Fruit fly (Drosophila melanogaster) whole organism, embryonic: Measurements from ENCODE around the gene CG15296.

Experiments used
- Aef1 ChIP-seq: fragments of 200-800 bp; sonication (Bioruptor generic); IDR thresholded peaks from 3 replicates; pipeline ENCODE4 v1.3.6; 2022; ENCODE audit warnings: missing biosample characterization, missing genetic modification characterization
- B-H2 ChIP-seq: fragments of 200-800 bp; sonication (Bioruptor generic); optimal IDR thresholded peaks from 2 replicates; lab custom pipeline; 2018; ENCODE audit warnings: missing biosample characterization, mild to moderate bottlenecking, missing genetic modification characterization
- CG10147 ChIP-seq: fragments of 200-800 bp; sonication (Bioruptor generic); optimal IDR thresholded peaks from 2 replicates; lab custom pipeline; 2019; ENCODE audit warnings: missing biosample characterization, mild to moderate bottlenecking, missing genetic modification characterization, moderate library complexity
- CG10366 ChIP-seq: fragments of 200-800 bp; sonication (Bioruptor generic); IDR thresholded peaks from 2 replicates; pipeline ENCODE4 v1.3.6; 2022; ENCODE audit warnings: missing biosample characterization, missing genetic modification characterization
- CG12071 ChIP-seq: fragments of 200-800 bp; sonication (Bioruptor generic); optimal IDR thresholded peaks from 3 replicates; lab custom pipeline; 2018; ENCODE audit warnings: missing biosample characterization, mild to moderate bottlenecking, missing genetic modification characterization
- CG12769 ChIP-seq: fragments of 200-800 bp; sonication (Bioruptor generic); optimal IDR thresholded peaks from 2 replicates; lab custom pipeline; 2019; ENCODE audit warnings: missing biosample characterization, mild to moderate bottlenecking, missing genetic modification characterization, moderate library complexity
- CG12942 ChIP-seq: fragments of 200-800 bp; sonication (Bioruptor generic); optimal IDR thresholded peaks from 3 replicates; lab custom pipeline; 2016; ENCODE audit warnings: missing biosample characterization, missing genetic modification characterization
- CG13775 ChIP-seq: fragments of 200-800 bp; sonication (Bioruptor generic); optimal IDR thresholded peaks from 3 replicates; lab custom pipeline; 2017; ENCODE audit warnings: missing biosample characterization, mild to moderate bottlenecking, missing genetic modification characterization
- CG18764 ChIP-seq: fragments of 200-800 bp; sonication (Bioruptor generic); optimal IDR thresholded peaks from 3 replicates; lab custom pipeline; 2016; ENCODE audit warnings: missing biosample characterization, missing genetic modification characterization
- CG2199 ChIP-seq: fragments of 200-800 bp; sonication (Bioruptor generic); IDR thresholded peaks from 3 replicates; pipeline ENCODE4 v1.3.6; 2022; ENCODE audit warnings: missing biosample characterization, missing genetic modification characterization
- CG30403 ChIP-seq: fragments of 200-800 bp; sonication (Bioruptor generic); optimal IDR thresholded peaks from 3 replicates; lab custom pipeline; 2016; ENCODE audit warnings: missing biosample characterization, missing genetic modification characterization
- CG32532 ChIP-seq: fragments of 200-800 bp; sonication (Bioruptor generic); IDR thresholded peaks from 2 replicates; pipeline ENCODE4 v1.3.6; 2022; ENCODE audit warnings: missing biosample characterization, missing genetic modification characterization
- CG34224 ChIP-seq: fragments of 200-800 bp; sonication (Bioruptor generic); IDR thresholded peaks from 3 replicates; pipeline ENCODE4 v1.3.6; 2022; ENCODE audit warnings: missing biosample characterization, missing genetic modification characterization; ENCODE audit not compliant: partially characterized antibody
- CG34376 ChIP-seq: fragments of 200-800 bp; sonication (Bioruptor generic); optimal IDR thresholded peaks from 2 replicates; lab custom pipeline; 2018; ENCODE audit warnings: missing biosample characterization, mild to moderate bottlenecking, missing genetic modification characterization
- CG4328 ChIP-seq: fragments of 200-800 bp; sonication (Bioruptor generic); optimal IDR thresholded peaks from 3 replicates; lab custom pipeline; 2017; ENCODE audit warnings: missing biosample characterization, missing genetic modification reagents, missing genetic modification characterization
- CG4360 ChIP-seq: fragments of 200-800 bp; sonication (Bioruptor generic); IDR thresholded peaks from 2 replicates; pipeline ENCODE4 v1.3.6; 2022; ENCODE audit warnings: missing biosample characterization, missing genetic modification characterization
- CG5953 ChIP-seq: fragments of 200-800 bp; sonication (Bioruptor generic); IDR thresholded peaks from 2 replicates; pipeline ENCODE4 v1.3.6; 2022; ENCODE audit warnings: missing biosample characterization, missing genetic modification characterization
- CG6683 ChIP-seq: fragments of 200-800 bp; sonication (Bioruptor generic); optimal IDR thresholded peaks from 2 replicates; lab custom pipeline; 2017; ENCODE audit warnings: missing biosample characterization, mild to moderate bottlenecking, missing genetic modification characterization, missing genetic modification reagents
- CG9437 ChIP-seq: fragments of 200-800 bp; sonication (Bioruptor generic); optimal IDR thresholded peaks from 2 replicates; lab custom pipeline; 2018; ENCODE audit warnings: missing biosample characterization, mild to moderate bottlenecking, missing genetic modification characterization
- CG9932 ChIP-seq: fragments of 200-800 bp; sonication (Bioruptor generic); IDR thresholded peaks from 2 replicates; pipeline ENCODE4 v1.3.6; 2022; ENCODE audit warnings: missing biosample characterization, missing genetic modification characterization
- Camta ChIP-seq: fragments of 200-800 bp; sonication (Bioruptor generic); optimal IDR thresholded peaks from 2 replicates; lab custom pipeline; 2016; ENCODE audit warnings: missing biosample characterization, missing genetic modification characterization
- Dbx ChIP-seq: fragments of 200-800 bp; sonication (Bioruptor generic); IDR thresholded peaks from 3 replicates; pipeline ENCODE4 v1.3.6; 2022; ENCODE audit warnings: missing biosample characterization, missing genetic modification characterization
- Deaf1 ChIP-seq: fragments of 200-800 bp; optimal IDR thresholded peaks from 3 replicates; lab custom pipeline; 2019; ENCODE audit warnings: missing biosample characterization, mild to moderate bottlenecking, missing genetic modification characterization, moderate library complexity
- Drgx ChIP-seq: fragments of 200-800 bp; sonication (Bioruptor generic); IDR thresholded peaks from 2 replicates; pipeline ENCODE4 v1.3.6; 2022; ENCODE audit warnings: missing biosample characterization, missing genetic modification characterization
- E2f1 ChIP-seq: fragments of 200-800 bp; sonication (Bioruptor generic); IDR thresholded peaks from 2 replicates; pipeline ENCODE4 v1.3.6; 2022; ENCODE audit warnings: missing biosample characterization, missing genetic modification characterization
- HHEX ChIP-seq: fragments of 200-800 bp; sonication (Bioruptor generic); optimal IDR thresholded peaks from 3 replicates; lab custom pipeline; 2017; ENCODE audit warnings: missing biosample characterization, mild to moderate bottlenecking, missing genetic modification characterization, missing genetic modification reagents
- Hmr ChIP-seq: fragments of 200-800 bp; sonication (Bioruptor generic); optimal IDR thresholded peaks from 3 replicates; lab custom pipeline; 2017; ENCODE audit warnings: mild to moderate bottlenecking, missing biosample characterization, missing genetic modification reagents, missing genetic modification characterization
- Hsf ChIP-seq: fragments of 200-800 bp; sonication (Bioruptor generic); optimal IDR thresholded peaks from 3 replicates; lab custom pipeline; 2016; ENCODE audit warnings: missing biosample characterization, missing genetic modification characterization
- Optix ChIP-seq: fragments of 200-800 bp; sonication (Bioruptor generic); IDR thresholded peaks from 3 replicates; pipeline ENCODE4 v1.3.6; 2022; ENCODE audit warnings: missing biosample characterization, missing genetic modification characterization
- PHDP ChIP-seq: fragments of 200-800 bp; sonication (Bioruptor generic); optimal IDR thresholded peaks from 3 replicates; lab custom pipeline; 2018; ENCODE audit warnings: missing biosample characterization, mild to moderate bottlenecking, missing genetic modification characterization, moderate library complexity
- Ptx1 ChIP-seq: fragments of 200-800 bp; sonication (Bioruptor generic); IDR thresholded peaks from 2 replicates; pipeline ENCODE4 v1.3.6; 2022; ENCODE audit warnings: missing biosample characterization, missing genetic modification characterization
- Ravus ChIP-seq: fragments of 200-800 bp; sonication (Bioruptor generic); IDR thresholded peaks from 2 replicates; pipeline ENCODE4 v1.3.6; 2022; ENCODE audit warnings: missing biosample characterization, missing genetic modification characterization
- chinmo ChIP-seq: fragments of 200-800 bp; sonication (Bioruptor generic); IDR thresholded peaks from 4 replicates; pipeline ENCODE4 v1.3.6; 2022; ENCODE audit warnings: missing biosample characterization, missing genetic modification characterization; ENCODE audit not compliant: partially characterized antibody
- ci ChIP-seq: fragments of 200-800 bp; sonication (Bioruptor generic); IDR thresholded peaks from 3 replicates; pipeline ENCODE4 v1.3.6; 2022; ENCODE audit warnings: missing biosample characterization, missing genetic modification characterization
- corto ChIP-seq: fragments of 200-800 bp; sonication (Bioruptor generic); optimal IDR thresholded peaks from 2 replicates; lab custom pipeline; 2016; ENCODE audit warnings: missing biosample characterization, mild to moderate bottlenecking, missing genetic modification characterization, moderate library complexity
- eve ChIP-seq, 2 experiments: fragments of >200 bp; optimal IDR thresholded peaks; 2 replicates each; lab custom pipeline; 2017; ENCODE audit warnings: missing biosample characterization in 2 of 2, missing genetic modification characterization in 2 of 2
- fd102C ChIP-seq: fragments of 200-800 bp; sonication (Bioruptor generic); optimal IDR thresholded peaks from 2 replicates; lab custom pipeline; 2018; ENCODE audit warnings: missing biosample characterization, mild to moderate bottlenecking, missing genetic modification characterization, moderate library complexity
- fd96Cb ChIP-seq: fragments of 200-800 bp; sonication (Bioruptor generic); optimal IDR thresholded peaks from 2 replicates; lab custom pipeline; 2018; ENCODE audit warnings: missing biosample characterization, mild to moderate bottlenecking, missing genetic modification characterization, moderate library complexity
- gce ChIP-seq: fragments of 200-800 bp; sonication (Bioruptor generic); IDR thresholded peaks from 3 replicates; pipeline ENCODE4 v1.3.6; 2022; ENCODE audit warnings: missing biosample characterization, missing genetic modification characterization
- hb ChIP-seq: fragments of 200-800 bp; sonication (Bioruptor generic); IDR thresholded peaks from 3 replicates; pipeline ENCODE4 v1.3.6; 2022; ENCODE audit warnings: missing biosample characterization, missing genetic modification characterization; ENCODE audit not compliant: partially characterized antibody
- hbn ChIP-seq: fragments of 200-800 bp; sonication (Bioruptor generic); IDR thresholded peaks from 2 replicates; pipeline ENCODE4 v1.3.6; 2022; ENCODE audit warnings: missing biosample characterization, missing genetic modification characterization; ENCODE audit not compliant: partially characterized antibody
- ind ChIP-seq: fragments of 200-800 bp; sonication (Bioruptor generic); optimal IDR thresholded peaks from 3 replicates; lab custom pipeline; 2016; ENCODE audit warnings: missing biosample characterization, missing genetic modification characterization
- maf-S ChIP-seq: fragments of 200-800 bp; sonication (Bioruptor generic); optimal IDR thresholded peaks from 2 replicates; lab custom pipeline; 2016; ENCODE audit warnings: missing biosample characterization, missing genetic modification characterization
- mam ChIP-seq: fragments of 200-800 bp; sonication (Bioruptor generic); optimal IDR thresholded peaks from 3 replicates; lab custom pipeline; 2016; ENCODE audit warnings: missing biosample characterization, missing genetic modification characterization
- pfk ChIP-seq: fragments of 200-800 bp; sonication (Bioruptor generic); optimal IDR thresholded peaks from 2 replicates; lab custom pipeline; 2018; ENCODE audit warnings: missing biosample characterization, mild to moderate bottlenecking, missing genetic modification characterization, moderate library complexity
- psq ChIP-seq: fragments of 200-800 bp; sonication (Bioruptor generic); optimal IDR thresholded peaks from 2 replicates; lab custom pipeline; 2017; ENCODE audit warnings: missing biosample characterization, missing genetic modification characterization
- rib ChIP-seq: fragments of 200-800 bp; sonication (Bioruptor generic); IDR thresholded peaks from 2 replicates; pipeline ENCODE4 v1.3.6; 2022; ENCODE audit warnings: missing biosample characterization, missing genetic modification characterization
- schlank ChIP-seq: fragments of 200-800 bp; sonication (Bioruptor generic); optimal IDR thresholded peaks from 2 replicates; lab custom pipeline; 2018; ENCODE audit warnings: missing biosample characterization, mild to moderate bottlenecking, missing genetic modification characterization
- wek ChIP-seq: fragments of 200-800 bp; sonication (Bioruptor generic); optimal IDR thresholded peaks from 3 replicates; lab custom pipeline; 2018; ENCODE audit warnings: missing biosample characterization, mild to moderate bottlenecking, missing genetic modification characterization, moderate library complexity
- zen2 ChIP-seq: fragments of 200-800 bp; sonication (Bioruptor generic); IDR thresholded peaks from 3 replicates; pipeline ENCODE4 v1.3.6; 2022; ENCODE audit warnings: missing biosample characterization, missing genetic modification characterization; ENCODE audit not compliant: partially characterized antibody
- zfh1 ChIP-seq: fragments of 200-800 bp; sonication (Bioruptor generic); IDR thresholded peaks from 3 replicates; pipeline ENCODE4 v1.3.6; 2022; ENCODE audit warnings: missing biosample characterization, missing genetic modification characterization

CG15296 gene

DNA sequence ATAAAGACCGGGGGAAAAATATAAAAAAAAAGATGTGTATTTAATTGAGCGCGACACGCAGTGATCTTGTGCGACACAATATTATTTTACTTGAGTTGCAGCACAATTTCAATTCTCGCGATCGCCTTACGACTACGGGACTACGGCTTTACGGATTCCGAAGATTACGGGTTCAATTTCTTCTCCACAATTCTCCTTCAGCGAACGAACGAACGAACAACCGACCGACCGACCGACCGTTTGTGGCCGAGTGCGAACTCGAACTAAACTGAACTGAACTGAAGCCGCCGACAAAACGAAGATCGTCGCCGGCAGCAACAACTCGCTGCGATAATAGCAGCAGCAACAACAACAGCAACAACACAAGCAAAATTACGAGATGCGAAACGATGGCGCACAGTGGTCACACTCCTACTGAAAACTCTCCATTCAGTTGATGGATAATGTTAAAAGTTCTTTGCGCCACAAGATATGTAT lies 18.8 kb upstream of the CG15296 start, which contains the start of gene spri (continued):
- no peak for TF ChIP-seq Ptx1 (GFP tag; lab: Robert Waterston, UW)
- peak; percentile 17 for TF ChIP-seq Hmr (GFP tag; lab: Kevin White, UChicago)
- TF ChIP-seq ind (GFP tag; lab: Kevin White, UChicago), result no peak
- no peak for TF ChIP-seq hbn
- TF ChIP-seq B-H2 (GFP tag; lab: Kevin White, UChicago), result no peak
- TF ChIP-seq CG12942 (GFP tag; lab: Kevin White, UChicago), result no peak
- TF ChIP-seq CG9932 (GFP tag; lab: Robert Waterston, UW), result no peak
- no peak for TF ChIP-seq wek (GFP tag; lab: Kevin White, UChicago)
- TF ChIP-seq Ravus (GFP tag; lab: Robert Waterston, UW), result no peak
- no peak for TF ChIP-seq zfh1
- 0 out of 3 replicates have a peak, but pooled peaks have one; percentile 18 for TF ChIP-seq Optix (GFP tag; lab: Robert Waterston, UW)
- no peak for TF ChIP-seq eve (GFP tag; optimal IDR thresholded peaks at IDR 0.05; lab: Kevin White, UChicago)
- 0 out of 3 replicates have a peak, but pooled peaks have one; percentile 47 for TF ChIP-seq CG2199
- no peak for TF ChIP-seq CG4328 (GFP tag; lab: Kevin White, UChicago)
- no peak for TF ChIP-seq CG12071 (GFP tag; lab: Kevin White, UChicago)
- TF ChIP-seq maf-S (GFP tag; lab: Kevin White, UChicago), result no peak
- TF ChIP-seq rib (GFP tag; lab: Robert Waterston, UW), result 0 out of 2 replicates have a peak, but pooled peaks have one; percentile 29
- TF ChIP-seq CG34224, result no peak
- TF ChIP-seq gce (GFP tag; lab: Robert Waterston, UW), result no peak
- peak; percentile 52; the same call in 1 of the 2 replicates for TF ChIP-seq Drgx
- no peak for TF ChIP-seq PHDP (tag; lab: Kevin White, UChicago)
- TF ChIP-seq Deaf1, result peak; percentile 94
- peak; percentile 51 for TF ChIP-seq CG32532 (GFP tag; lab: Robert Waterston, UW)
- peak; percentile 85; the same call in 2 of the 4 replicates for TF ChIP-seq chinmo
- TF ChIP-seq hb (GFP tag; lab: Robert Waterston, UW), result no peak
- peak; percentile 18 for TF ChIP-seq HHEX
- no peak for TF ChIP-seq fd102C (GFP tag; lab: Kevin White, UChicago)
- no peak for TF ChIP-seq CG5953 (GFP tag; lab: Robert Waterston, UW)
- no peak for TF ChIP-seq CG10366 (GFP tag; lab: Robert Waterston, UW)
- no peak for TF ChIP-seq mam (GFP tag; lab: Kevin White, UChicago)
- peak; percentile 48 for TF ChIP-seq CG12769 (tag; lab: Kevin White, UChicago)
- no peak for TF ChIP-seq fd96Cb (tag; lab: Kevin White, UChicago)
- TF ChIP-seq CG18764 (GFP tag; lab: Kevin White, UChicago), result no peak
- no peak for TF ChIP-seq pfk (GFP tag; lab: Kevin White, UChicago)
- TF ChIP-seq corto (GFP tag; lab: Kevin White, UChicago), result no peak
- TF ChIP-seq ci (GFP tag; lab: Robert Waterston, UW), result peak; percentile 54; the same call in 2 of the 3 replicates
- TF ChIP-seq psq (GFP tag; lab: Kevin White, UChicago), result no peak
- TF ChIP-seq Hsf, result no peak
- no peak for TF ChIP-seq CG6683 (GFP tag; lab: Kevin White, UChicago)
- TF ChIP-seq schlank (tag; lab: Kevin White, UChicago), result no peak
- TF ChIP-seq Dbx, result peak; percentile 26; the same call in 1 of the 3 replicates
- TF ChIP-seq Camta (GFP tag; lab: Kevin White, UChicago), result no peak
- TF ChIP-seq CG9437 (GFP tag; lab: Kevin White, UChicago), result peak; percentile 16
- no peak for TF ChIP-seq CG30403 (GFP tag; lab: Kevin White, UChicago)
- TF ChIP-seq CG4360 (GFP tag; lab: Robert Waterston, UW), result peak; percentile 89
- TF ChIP-seq CG34376 (GFP tag; lab: Kevin White, UChicago), result peak; percentile 52
- peak; percentile 32; the same call in 1 of the 3 replicates for TF ChIP-seq Aef1 (GFP tag; lab: Robert Waterston, UW)
- no peak for TF ChIP-seq zen2 (GFP tag; lab: Robert Waterston, UW)
- no peak for TF ChIP-seq CG13775
- TF ChIP-seq E2f1 (GFP tag; lab: Robert Waterston, UW), result no peak
- TF ChIP-seq CG10147 (GFP tag; lab: Kevin White, UChicago), result no peak
